Fruit fly (Drosophila melanogaster): ENCODE data around the gene CG17211.

Gene CG17211

dm6 chr2L:12065683-12066386 is 48.3 kb upstream of the CG17211 start (continued):
- TF ChIP-seq gem (tag; optimal IDR thresholded peaks at IDR 0.05), result peak; percentile 75
- no peak for TF ChIP-seq pho (GFP tag; optimal IDR thresholded peaks at IDR 0.05)
- TF ChIP-seq CG3065 (GFP tag; optimal IDR thresholded peaks at IDR 0.05), result no peak
- no peak for TF ChIP-seq CG18599 (GFP tag; optimal IDR thresholded peaks at IDR 0.05)
- TF ChIP-seq sim (GFP tag; IDR thresholded peaks at IDR 0.05), result no peak
- no peak for TF ChIP-seq CG5245 (GFP tag; optimal IDR thresholded peaks at IDR 0.05)
- TF ChIP-seq CG8089 (GFP tag; optimal IDR thresholded peaks at IDR 0.05), result no peak
- TF ChIP-seq ash1 (GFP tag; optimal IDR thresholded peaks at IDR 0.05), result no peak
- no peak for TF ChIP-seq MTF-1 (GFP tag; optimal IDR thresholded peaks at IDR 0.05; ENCODE audit: borderline replicate concordance)
- TF ChIP-seq CG31365 (tag; optimal IDR thresholded peaks at IDR 0.05), result no peak
- no peak for TF ChIP-seq CG6689 (GFP tag; IDR thresholded peaks at IDR 0.05)
- no peak for TF ChIP-seq HLHmδ (GFP tag; optimal IDR thresholded peaks at IDR 0.05)
- no peak for TF ChIP-seq Tbp (GFP tag; optimal IDR thresholded peaks at IDR 0.05)
- TF ChIP-seq scrt (GFP tag; optimal IDR thresholded peaks at IDR 0.05), result no peak
- peak; percentile 71 for TF ChIP-seq CG14710 (tag; optimal IDR thresholded peaks at IDR 0.05)
- peak in 1 of 2 experiments; percentile 39 for TF ChIP-seq Trl (optimal IDR thresholded peaks at IDR 0.05)
- no peak for TF ChIP-seq Trl (GFP tag; optimal IDR thresholded peaks at IDR 0.05)
- no peak for TF ChIP-seq Camta (GFP tag; optimal IDR thresholded peaks at IDR 0.05)
- no peak for TF ChIP-seq CG17328 (GFP tag; IDR thresholded peaks at IDR 0.05)
- TF ChIP-seq ap (GFP tag; IDR thresholded peaks at IDR 0.05), result no peak
- no peak for TF ChIP-seq fru (optimal IDR thresholded peaks at IDR 0.05)
- TF ChIP-seq CG8359 (GFP tag; optimal IDR thresholded peaks at IDR 0.05; ENCODE audit: borderline replicate concordance), result no peak
- no peak for TF ChIP-seq CG3838 (GFP tag; optimal IDR thresholded peaks at IDR 0.05)
- no peak for TF ChIP-seq Adf1 (GFP tag; IDR thresholded peaks at IDR 0.05)
- no peak for TF ChIP-seq Dref (GFP tag; IDR thresholded peaks at IDR 0.05)
- no peak for TF ChIP-seq CG18764 (GFP tag; optimal IDR thresholded peaks at IDR 0.05)
- TF ChIP-seq sug (tag; optimal IDR thresholded peaks at IDR 0.05), result no peak
- peak; percentile 46 for TF ChIP-seq Spps (tag; optimal IDR thresholded peaks at IDR 0.05)
- TF ChIP-seq CG2202 (tag; optimal IDR thresholded peaks at IDR 0.05), result peak; percentile 28
- TF ChIP-seq Optix (GFP tag; IDR thresholded peaks at IDR 0.05), result no peak
- TF ChIP-seq CG2199 (GFP tag; IDR thresholded peaks at IDR 0.05), result no peak
- no peak for TF ChIP-seq sisA (GFP tag; IDR thresholded peaks at IDR 0.05)
- no peak for TF ChIP-seq gfzf (GFP tag; optimal IDR thresholded peaks at IDR 0.05)

dm6 chr2L:12066617-12067251 is 47.4 kb upstream of the CG17211 start, which contains the start of gene firl:
firl (minus strand) TSS chr2L:12066775.
- TF ChIP-seq CG17829 (tag; optimal IDR thresholded peaks at IDR 0.05) (no peak), D19B (GFP tag; optimal IDR thresholded peaks at IDR 0.05) (no peak), Trl (optimal IDR thresholded peaks at IDR 0.05) (peak in 1 of 2 experiments; percentile 11), Trl (GFP tag; optimal IDR thresholded peaks at IDR 0.05) (no peak), peb (GFP tag; IDR thresholded peaks at IDR 0.05) (no peak), nom (GFP tag; optimal IDR thresholded peaks at IDR 0.05) (peak; percentile 55), Blimp-1 (GFP tag; optimal IDR thresholded peaks at IDR 0.05) (peak; percentile 53), row (GFP tag; IDR thresholded peaks at IDR 0.05) (no peak), Abd-B (GFP tag; optimal IDR thresholded peaks at IDR 0.05) (no peak), pfk (GFP tag; optimal IDR thresholded peaks at IDR 0.05) (no peak), B-H1 (GFP tag; IDR thresholded peaks at IDR 0.05) (no peak), CG1647 (GFP tag; optimal IDR thresholded peaks at IDR 0.05) (no peak)

Measured in whole organism, embryonic.